Fruit fly (Drosophila melanogaster) whole organism, prepupa: ENCODE data around the gene CG46383.
A peak's percentile ranks its signal among the peaks of the same experiment; 100 is the strongest.

ENCODE experiments used
- Blimp-1 ChIP-seq: fragments of 200-800 bp; sonication (Bioruptor generic); optimal IDR thresholded peaks from 3 replicates; lab custom pipeline; 2017; ENCODE audit warnings: missing biosample characterization, missing genetic modification characterization, mild to moderate bottlenecking, moderate library complexity, missing genetic modification reagents
- CG11762 ChIP-seq: fragments of 200-800 bp; sonication (Bioruptor generic); optimal IDR thresholded peaks from 3 replicates; lab custom pipeline; 2016; ENCODE audit warnings: missing biosample characterization, missing genetic modification characterization; ENCODE audit not compliant: insufficient read depth
- CG15336 ChIP-seq: fragments of 200-800 bp; sonication (Bioruptor generic); IDR thresholded peaks from 2 replicates; pipeline ENCODE4 v1.3.6; 2022; ENCODE audit warnings: missing biosample characterization, missing genetic modification characterization
- CG1621 ChIP-seq: fragments of 200-800 bp; sonication (Bioruptor generic); optimal IDR thresholded peaks from 3 replicates; lab custom pipeline; 2018; ENCODE audit warnings: missing biosample characterization, mild to moderate bottlenecking, missing genetic modification characterization
- CG16779 ChIP-seq: fragments of 200-800 bp; sonication (Bioruptor generic); optimal IDR thresholded peaks from 3 replicates; lab custom pipeline; 2017; ENCODE audit warnings: missing biosample characterization, mild to moderate bottlenecking, missing genetic modification characterization
- CG31627 ChIP-seq: fragments of 200-800 bp; sonication (Bioruptor generic); optimal IDR thresholded peaks from 3 replicates; lab custom pipeline; 2016; ENCODE audit warnings: missing biosample characterization, missing genetic modification characterization
- CG32006 ChIP-seq: fragments of 200-800 bp; sonication (Bioruptor generic); optimal IDR thresholded peaks from 3 replicates; lab custom pipeline; 2017; ENCODE audit warnings: missing biosample characterization, mild to moderate bottlenecking, missing genetic modification characterization
- CG4318 ChIP-seq: fragments of 200-800 bp; sonication (Bioruptor generic); optimal IDR thresholded peaks from 3 replicates; lab custom pipeline; 2017; ENCODE audit warnings: missing biosample characterization, mild to moderate bottlenecking, missing genetic modification characterization
- CG6163 ChIP-seq: fragments of 200-800 bp; sonication (Bioruptor generic); IDR thresholded peaks from 3 replicates; pipeline ENCODE4 v1.3.6; 2022; ENCODE audit warnings: missing biosample characterization, missing genetic modification characterization
- CG6276 ChIP-seq: fragments of 200-800 bp; sonication (Bioruptor generic); optimal IDR thresholded peaks from 2 replicates; lab custom pipeline; 2017; ENCODE audit warnings: missing biosample characterization, mild to moderate bottlenecking, missing genetic modification characterization
- CG6792 ChIP-seq: fragments of 200-800 bp; sonication (Bioruptor generic); optimal IDR thresholded peaks from 3 replicates; lab custom pipeline; 2016; ENCODE audit warnings: missing biosample characterization, missing genetic modification characterization
- CG6808 ChIP-seq: fragments of 200-800 bp; sonication (Bioruptor generic); optimal IDR thresholded peaks from 3 replicates; lab custom pipeline; 2017; ENCODE audit warnings: missing biosample characterization, missing genetic modification characterization, mild to moderate bottlenecking, moderate library complexity, missing genetic modification reagents
- CG6854 ChIP-seq: fragments of 200-800 bp; sonication (Bioruptor generic); optimal IDR thresholded peaks from 2 replicates; lab custom pipeline; 2017; ENCODE audit warnings: missing biosample characterization, mild to moderate bottlenecking, missing genetic modification characterization
- CG8119 ChIP-seq: fragments of 200-800 bp; sonication (Bioruptor generic); IDR thresholded peaks from 3 replicates; pipeline ENCODE4 v1.3.6; 2022; ENCODE audit warnings: missing biosample characterization, missing genetic modification characterization
- CG9139 ChIP-seq: fragments of 200-800 bp; sonication (Bioruptor generic); optimal IDR thresholded peaks from 3 replicates; lab custom pipeline; 2017; ENCODE audit warnings: missing biosample characterization, mild to moderate bottlenecking, missing genetic modification characterization
- Eip75B ChIP-seq: fragments of 200-800 bp; sonication (Bioruptor generic); optimal IDR thresholded peaks from 3 replicates; lab custom pipeline; 2016; ENCODE audit warnings: missing biosample characterization, missing genetic modification characterization
- Eip78C ChIP-seq: fragments of 200-800 bp; sonication (Bioruptor generic); peaks from one replicate; lab custom pipeline; 2016; ENCODE audit warnings: missing biosample characterization, missing genetic modification characterization
- Ets96B ChIP-seq: fragments of 200-800 bp; optimal IDR thresholded peaks from 2 replicates; lab custom pipeline; 2019; ENCODE audit warnings: missing biosample characterization, mild to moderate bottlenecking, missing genetic modification characterization, moderate library complexity
- Hr38 ChIP-seq: sonication (Bioruptor generic); optimal IDR thresholded peaks from 2 replicates; lab custom pipeline; 2016; ENCODE audit warnings: missing biosample characterization, missing genetic modification characterization
- Hr39 ChIP-seq: fragments of 200-800 bp; sonication (Bioruptor generic); optimal IDR thresholded peaks from 2 replicates; lab custom pipeline; 2016; ENCODE audit warnings: missing biosample characterization, missing genetic modification characterization
- Met ChIP-seq: fragments of 200-800 bp; sonication (Bioruptor generic); optimal IDR thresholded peaks from 3 replicates; lab custom pipeline; 2016; ENCODE audit warnings: missing biosample characterization, missing genetic modification characterization
- Sox14 ChIP-seq: fragments of 200-800 bp; sonication (Bioruptor generic); optimal IDR thresholded peaks from 3 replicates; lab custom pipeline; 2016; ENCODE audit warnings: missing biosample characterization, missing genetic modification characterization
- achi ChIP-seq: fragments of 200-800 bp; sonication (Bioruptor generic); optimal IDR thresholded peaks from 3 replicates; lab custom pipeline; 2016; ENCODE audit warnings: missing biosample characterization, missing genetic modification characterization
- dsx ChIP-seq: fragments of 200-800 bp; optimal IDR thresholded peaks from 3 replicates; lab custom pipeline; 2019; ENCODE audit warnings: missing biosample characterization, mild to moderate bottlenecking, missing genetic modification characterization, moderate library complexity; ENCODE audit not compliant: poor library complexity, severe bottlenecking
- eg ChIP-seq: fragments of 200-800 bp; sonication (Bioruptor generic); IDR thresholded peaks from 3 replicates; pipeline ENCODE4 v1.3.6; 2022; ENCODE audit warnings: missing biosample characterization, missing genetic modification characterization
- fd85E ChIP-seq: fragments of 200-800 bp; sonication (Bioruptor generic); optimal IDR thresholded peaks from 3 replicates; lab custom pipeline; 2016; ENCODE audit warnings: missing biosample characterization, missing genetic modification characterization
- fkh ChIP-seq: fragments of 200-800 bp; sonication (Bioruptor generic); optimal IDR thresholded peaks from 3 replicates; lab custom pipeline; 2017; ENCODE audit warnings: missing biosample characterization, mild to moderate bottlenecking, missing genetic modification characterization, moderate library complexity
- net ChIP-seq: fragments of 200-800 bp; sonication (Bioruptor generic); optimal IDR thresholded peaks from 3 replicates; lab custom pipeline; 2016; ENCODE audit warnings: missing biosample characterization, missing genetic modification characterization
- salr ChIP-seq, 2 experiments: fragments of 200-800 bp; sonication (Bioruptor generic); optimal IDR thresholded peaks; 3 replicates each; lab custom pipeline; 2016 to 2018; ENCODE audit warnings: missing biosample characterization in 2 of 2, missing genetic modification characterization in 2 of 2, mild to moderate bottlenecking in 1 of 2
- spab ChIP-seq: fragments of 200-800 bp; sonication (Bioruptor generic); optimal IDR thresholded peaks from 2 replicates; lab custom pipeline; 2017; ENCODE audit warnings: missing biosample characterization, mild to moderate bottlenecking, missing genetic modification characterization, missing genetic modification reagents
- ss ChIP-seq, 2 experiments: fragments of 200-800 bp; sonication (Bioruptor generic); optimal IDR thresholded peaks; 2 replicates in 1 of 2; 3 replicates in 1 of 2; lab custom pipeline; 2017 to 2018; ENCODE audit warnings: mild to moderate bottlenecking in 2 of 2, missing biosample characterization in 2 of 2, missing genetic modification characterization in 2 of 2, moderate library complexity in 1 of 2
- svp ChIP-seq: fragments of 200-800 bp; sonication (Bioruptor generic); peaks from one replicate; lab custom pipeline; 2016; ENCODE audit warnings: missing biosample characterization, missing genetic modification characterization
- vri ChIP-seq: fragments of 200-800 bp; sonication (Bioruptor generic); optimal IDR thresholded peaks from 3 replicates; lab custom pipeline; 2016; ENCODE audit warnings: missing biosample characterization, mild to moderate bottlenecking, missing genetic modification characterization

The CG46383 gene

DNA sequence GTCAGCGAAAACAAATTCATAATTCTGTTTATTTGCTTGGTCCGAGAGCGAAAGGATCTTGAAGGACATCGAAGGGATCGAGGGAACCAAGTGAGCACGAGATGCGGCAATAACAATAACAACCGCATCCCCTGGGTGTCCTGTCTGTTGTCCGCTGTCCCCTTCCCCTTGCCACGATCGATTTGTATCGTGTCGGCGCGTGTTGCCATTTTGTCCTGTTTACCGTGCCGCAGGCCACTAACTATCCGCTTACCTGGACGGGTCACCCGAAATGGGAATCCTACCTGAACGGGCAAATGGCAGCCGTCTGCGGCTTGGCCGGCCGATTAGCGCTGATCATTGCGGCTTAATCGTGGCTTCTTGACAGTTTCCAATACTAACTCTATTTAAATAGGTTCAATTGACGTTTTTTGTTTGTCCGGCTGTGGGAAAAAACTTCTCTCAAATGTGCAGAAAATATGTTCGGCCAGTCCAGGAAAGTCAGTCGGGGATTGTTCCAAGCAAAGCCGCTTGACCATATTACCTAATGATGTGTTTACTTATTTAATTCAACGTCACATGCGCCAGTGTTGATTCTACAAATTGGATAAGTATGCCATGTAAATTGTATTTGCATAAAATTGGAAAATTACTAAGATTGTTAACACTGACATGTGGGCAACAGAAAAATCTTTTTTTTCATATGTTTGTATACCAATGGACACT is 38.6 kb upstream of the CG46383 start:
- TF ChIP-seq dsx = no peak
- no peak for TF ChIP-seq salr (GFP tag; optimal IDR thresholded peaks at IDR 0.05; lab: Kevin White, UChicago)
- TF ChIP-seq CG6854 (GFP tag; lab: Kevin White, UChicago) = no peak
- TF ChIP-seq CG4318 = no peak
- TF ChIP-seq CG6276 = no peak

DNA sequence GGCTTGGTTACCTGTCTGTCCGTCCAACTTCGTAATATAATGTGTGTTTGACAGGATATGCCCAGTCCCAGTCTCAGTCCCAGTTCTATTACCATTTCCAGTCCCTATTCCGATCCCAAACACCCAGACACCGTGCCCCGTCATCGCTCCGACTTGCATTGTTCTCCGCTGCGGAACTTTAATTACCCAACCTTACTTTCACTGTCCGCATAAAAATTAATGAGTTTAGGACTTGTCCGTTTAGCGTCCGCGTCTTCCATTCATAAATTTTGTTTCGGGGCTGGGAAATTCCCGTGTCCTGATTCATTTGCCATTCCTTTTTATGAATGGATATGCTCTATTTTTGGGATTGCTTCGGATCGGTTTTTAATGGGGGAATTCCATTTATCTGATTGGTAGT is 37.6 kb upstream of the CG46383 start:
- no peak for TF ChIP-seq Blimp-1
- TF ChIP-seq Ets96B = no peak
- TF ChIP-seq Eip75B (GFP tag; lab: Kevin White, UChicago) = no peak
- no peak for TF ChIP-seq fkh
- TF ChIP-seq salr (GFP tag; optimal IDR thresholded peaks at IDR 0.05; lab: Kevin White, UChicago) = no peak
- no peak for TF ChIP-seq Hr39
- no peak for TF ChIP-seq CG1621
- no peak for TF ChIP-seq spab (GFP tag; lab: Kevin White, UChicago)

DNA sequence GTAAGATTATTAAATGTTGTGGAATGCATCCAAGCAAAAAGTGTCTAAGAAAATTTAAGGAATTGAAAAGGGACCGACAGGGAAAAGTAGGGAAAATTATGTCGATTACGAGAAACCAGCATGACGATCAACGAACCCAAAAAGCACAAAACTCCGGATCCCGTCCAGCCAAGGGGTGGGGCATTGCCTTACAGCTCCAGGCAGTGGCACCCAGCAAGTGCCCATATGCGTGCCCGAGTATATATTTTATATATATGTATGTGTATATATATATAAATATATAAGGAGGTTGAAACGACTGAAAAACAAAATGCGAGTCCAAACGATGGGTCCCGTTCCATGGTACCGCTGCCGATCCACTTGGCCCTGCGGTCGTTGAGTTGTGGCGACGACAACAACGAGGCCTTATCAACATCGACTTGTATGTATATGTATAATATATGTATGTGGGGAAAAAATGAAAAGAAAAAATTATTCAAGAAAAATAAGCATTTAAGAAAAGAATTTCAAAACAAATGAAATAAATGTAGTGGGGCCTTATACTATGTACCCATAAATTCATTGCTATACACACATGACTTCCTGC is 36.4 kb upstream of the CG46383 start:
- TF ChIP-seq CG8119 (GFP tag; lab: Robert Waterston, UW) = 0 out of 3 replicates have a peak, but pooled peaks have one; percentile 22
- TF ChIP-seq achi = no peak
- no peak for TF ChIP-seq spab (GFP tag; lab: Kevin White, UChicago)
- TF ChIP-seq CG32006 = peak; percentile 13
- 0 out of 2 replicates have a peak, but pooled peaks have one; percentile 21 for TF ChIP-seq CG15336 (GFP tag; lab: Robert Waterston, UW)
- TF ChIP-seq fd85E (GFP tag; lab: Kevin White, UChicago) = no peak
- TF ChIP-seq CG31627 (GFP tag; lab: Kevin White, UChicago) = no peak
- TF ChIP-seq Eip78C (GFP tag; lab: Kevin White, UChicago) = peak; percentile 44
- peak; percentile 42 for TF ChIP-seq CG6808
- no peak for TF ChIP-seq Hr38
- TF ChIP-seq Met = no peak
- peak; percentile 59 for TF ChIP-seq CG6276
- TF ChIP-seq CG11762 = no peak
- peak; percentile 32 to 37 for TF ChIP-seq ss (GFP tag; optimal IDR thresholded peaks at IDR 0.05; lab: Kevin White, UChicago)
- no peak for TF ChIP-seq CG6792 (GFP tag; lab: Kevin White, UChicago)
- peak; percentile 9 for TF ChIP-seq CG16779 (tag; lab: Kevin White, UChicago)
- TF ChIP-seq Sox14 (GFP tag; lab: Kevin White, UChicago) = no peak
- 0 out of 3 replicates have a peak, but pooled peaks have one; percentile 51 for TF ChIP-seq CG6163 (GFP tag; lab: Robert Waterston, UW)
- TF ChIP-seq eg = peak; percentile 38; the same call in 1 of the 3 replicates
- TF ChIP-seq dsx = peak; percentile 13
- peak; percentile 7 for TF ChIP-seq Ets96B
- TF ChIP-seq svp (GFP tag; lab: Kevin White, UChicago) = peak; percentile 82
- peak; percentile 31 for TF ChIP-seq CG9139
- TF ChIP-seq net = no peak

DNA sequence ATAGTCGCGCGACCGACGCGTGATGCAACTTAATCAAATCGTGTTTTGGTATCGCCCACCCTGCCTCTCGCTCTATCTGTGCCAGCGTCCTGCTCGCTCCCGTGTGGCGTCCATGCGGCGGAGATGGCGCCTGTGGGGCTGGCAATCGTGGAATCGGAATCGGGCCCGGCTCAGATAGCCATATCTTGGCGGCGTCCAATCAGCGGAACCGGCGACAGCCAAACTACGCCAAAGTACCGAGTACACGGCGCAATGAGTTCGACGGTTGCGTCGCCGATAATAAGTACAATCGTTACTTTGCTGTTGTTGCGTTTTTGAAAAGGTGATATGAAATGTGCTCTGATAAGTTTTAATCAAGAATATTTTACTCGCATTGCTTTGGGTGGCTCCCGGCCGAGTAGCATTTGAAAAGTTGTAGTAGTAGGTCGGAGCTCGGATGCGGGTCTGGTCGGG is 35.0 kb upstream of the CG46383 start, which contains the start of gene srp:
Gene srp, plus strand, starts transcription at position 391 of the 453 bp plus-strand sequence.
- TF ChIP-seq svp (GFP tag; lab: Kevin White, UChicago) (peak; percentile 83), vri (GFP tag; lab: Kevin White, UChicago) (peak; percentile 76), spab (GFP tag; lab: Kevin White, UChicago) (no peak)
